Worm (Caenorhabditis elegans): ENCODE measurements around the gene mrpl-20.

The mrpl-20 gene

ce11 chrII:13291406-13292124 is 46.5 kb upstream of the mrpl-20 start (continued):
- no peak for TF ChIP-seq sptf-2 (GFP tag; optimal IDR thresholded peaks at IDR 0.05)
- TF ChIP-seq cebp-2 (GFP tag; IDR thresholded peaks at IDR 0.05), result 0 out of 2 replicates have a peak, but pooled peaks have one; percentile 11
- peak; percentile 58 for TF ChIP-seq ztf-26 (tag; optimal IDR thresholded peaks at IDR 0.05)
- TF ChIP-seq B0336.3 (GFP tag; IDR thresholded peaks at IDR 0.05), result 0 out of 2 replicates have a peak, but pooled peaks have one; percentile 38
- TF ChIP-seq F52B5.7 (tag; optimal IDR thresholded peaks at IDR 0.05), result peak; percentile 14
- TF ChIP-seq zim-3 (tag; optimal IDR thresholded peaks at IDR 0.05), result no peak
- peak; percentile 50; the same call in 1 of the 2 replicates for TF ChIP-seq egrh-3 (GFP tag; IDR thresholded peaks at IDR 0.05)
- peak; percentile 37 for TF ChIP-seq die-1 (tag; optimal IDR thresholded peaks at IDR 0.05)
- peak; percentile 53 for TF ChIP-seq lin-40 (tag; optimal IDR thresholded peaks at IDR 0.05)
- TF ChIP-seq aptf-3 (GFP tag; IDR thresholded peaks at IDR 0.05), result no peak
- TF ChIP-seq ceh-100 (GFP tag; IDR thresholded peaks at IDR 0.05), result peak; percentile 10; the same call in 1 of the 2 replicates
- TF ChIP-seq snpc-4 (GFP tag; optimal IDR thresholded peaks at IDR 0.05), result no peak
- TF ChIP-seq snpc-4 (tag; optimal IDR thresholded peaks at IDR 0.05), result peak in 2 of 4 experiments; percentile 1 to 12
- peak; percentile 34; the same call in 1 of the 2 replicates for TF ChIP-seq dox-1 (GFP tag; IDR thresholded peaks at IDR 0.05)
- TF ChIP-seq ekl-4 (GFP tag; IDR thresholded peaks at IDR 0.05), result no peak
- TF ChIP-seq mel-28 (tag; optimal IDR thresholded peaks at IDR 0.05; ENCODE audit: borderline replicate concordance), result no peak
- no peak for TF ChIP-seq hlh-12 (tag; optimal IDR thresholded peaks at IDR 0.05)
- peak; percentile 27 for TF ChIP-seq ztf-22 (GFP tag; optimal IDR thresholded peaks at IDR 0.05)
- TF ChIP-seq B0035.1 (tag; optimal IDR thresholded peaks at IDR 0.05), result no peak
- no peak for TF ChIP-seq F57A8.1 (GFP tag; optimal IDR thresholded peaks at IDR 0.05)
- peak; percentile 87 for TF ChIP-seq zfh-2 (GFP tag; conservative IDR thresholded peaks at IDR 0.05)
- TF ChIP-seq bed-2 (GFP tag; IDR thresholded peaks at IDR 0.05), result no peak
- no peak for TF ChIP-seq mes-4 (tag; optimal IDR thresholded peaks at IDR 0.05)
- no peak for TF ChIP-seq aptf-2 (GFP tag; conservative IDR thresholded peaks at IDR 0.05)
- TF ChIP-seq madf-10 (tag; optimal IDR thresholded peaks at IDR 0.05), result no peak
- peak; percentile 46 for TF ChIP-seq mcd-1 (GFP tag; IDR thresholded peaks at IDR 0.05)
- TF ChIP-seq chd-7 (tag; optimal IDR thresholded peaks at IDR 0.05), result peak; percentile 9
- TF ChIP-seq Y67H2A.10 (GFP tag; conservative IDR thresholded peaks at IDR 0.05), result no peak
- no peak for TF ChIP-seq F22D6.2 (tag; optimal IDR thresholded peaks at IDR 0.05)

- TF ChIP-seq somi-1 (GFP tag; optimal IDR thresholded peaks at IDR 0.05) (peak; percentile 72), gei-17 (GFP tag; optimal IDR thresholded peaks at IDR 0.05) (no peak), K11D2.4 (GFP tag; IDR thresholded peaks at IDR 0.05) (peak; percentile 29; the same call in 1 of the 2 replicates), lin-40 (tag; optimal IDR thresholded peaks at IDR 0.05) (peak; percentile 7)
Observed at ce11 chrII:13292913-13293312, 45.2 kb upstream of the mrpl-20 start.

ce11 chrII:13293502-13293901 is 44.6 kb upstream of the mrpl-20 start:
- TF ChIP-seq F22D6.2 (tag; optimal IDR thresholded peaks at IDR 0.05) (no peak), F33H1.4 (GFP tag; IDR thresholded peaks at IDR 0.05) (no peak), unc-62 (GFP tag; optimal IDR thresholded peaks at IDR 0.05) (no peak), aptf-2 (GFP tag; conservative IDR thresholded peaks at IDR 0.05) (no peak), snpc-3.4 (tag; optimal IDR thresholded peaks at IDR 0.05) (no peak), nfya-1 (tag; optimal IDR thresholded peaks at IDR 0.05; ENCODE audit: borderline replicate concordance, insufficient read depth) (no peak), Y53G8AR.9 (GFP tag; conservative IDR thresholded peaks at IDR 0.05) (no peak), ztf-6 (GFP tag; IDR thresholded peaks at IDR 0.05) (no peak), zfh-2 (GFP tag; conservative IDR thresholded peaks at IDR 0.05) (no peak), akir-1 (GFP tag; optimal IDR thresholded peaks at IDR 0.05) (no peak), hlh-12 (tag; optimal IDR thresholded peaks at IDR 0.05) (no peak), nfyb-1 (GFP tag; IDR thresholded peaks at IDR 0.05) (no peak), let-526 (GFP tag; IDR thresholded peaks at IDR 0.05) (no peak), egrh-3 (GFP tag; IDR thresholded peaks at IDR 0.05) (no peak), die-1 (tag; optimal IDR thresholded peaks at IDR 0.05) (no peak), F39B2.1 (GFP tag; IDR thresholded peaks at IDR 0.05) (no peak), T07F8.4 (tag; optimal IDR thresholded peaks at IDR 0.05) (no peak), tbx-9 (tag; optimal IDR thresholded peaks at IDR 0.05; ENCODE audit: borderline replicate concordance) (no peak)

Measured in whole organism, young adult.